Fruit fly (Drosophila melanogaster) Kc167 (cell line): ENCODE data around the gene Mal-B1.
A peak's percentile ranks its signal among the peaks of the same experiment; 100 is the strongest.

Experiments
- Sin3A ChIP-seq: fragments of >200 bp; optimal IDR thresholded peaks from 2 replicates; lab custom pipeline; 2018; ENCODE audit warnings: missing external identifiers
- h ChIP-seq: fragments of >200 bp; optimal IDR thresholded peaks from 3 replicates; lab custom pipeline; 2018; ENCODE audit warnings: missing external identifiers
- insv ChIP-seq: fragments of >200 bp; optimal IDR thresholded peaks from 3 replicates; lab custom pipeline; 2018; ENCODE audit warnings: missing external identifiers
- psq ChIP-seq: fragments of >200 bp; optimal IDR thresholded peaks from 2 replicates; lab custom pipeline; 2017; ENCODE audit warnings: missing external identifiers
- ttk ChIP-seq: sonication (Bioruptor generic); optimal IDR thresholded peaks from 2 replicates; lab custom pipeline; 2017; ENCODE audit warnings: missing external identifiers

- TF ChIP-seq insv (lab: Kevin White, UChicago) (no peak), psq (peak; percentile 32), Sin3A (lab: Kevin White, UChicago) (no peak), h (lab: Kevin White, UChicago) (no peak), ttk (no peak)
These were observed 39.3 kb upstream of the Mal-B1 start for dm6 chr2L:11807697-11808226.
